Worm (Caenorhabditis elegans) whole organism, L4 larva: ENCODE results near the gene wago-4.

ENCODE experiments used
- D1046.2 ChIP-seq: fragments of 200-800 bp; sonication (Bioruptor generic); IDR thresholded peaks from 2 replicates; pipeline ENCODE4 v1.3.6; 2022; ENCODE audit warnings: missing genetic modification characterization, missing compliant biosample characterization
- Y105C5A.15 ChIP-seq: fragments of 200-800 bp; sonication (Bioruptor generic); IDR thresholded peaks from 2 replicates; pipeline ENCODE4 v1.3.6; 2022; ENCODE audit warnings: missing genetic modification characterization, missing compliant biosample characterization
- Y48G9A.11 ChIP-seq: fragments of 200-800 bp; sonication (Bioruptor generic); IDR thresholded peaks from 2 replicates; pipeline ENCODE4 v1.3.6; 2022; ENCODE audit warnings: missing genetic modification reagents, missing genetic modification characterization, missing compliant biosample characterization
- ZK337.2 ChIP-seq: fragments of 200-800 bp; sonication (Bioruptor generic); IDR thresholded peaks from 2 replicates; pipeline ENCODE4 v1.3.6; 2022; ENCODE audit warnings: missing genetic modification reagents, missing genetic modification characterization, missing compliant biosample characterization
- ZK546.5 ChIP-seq, 2 experiments: sonication (generic microtip); optimal IDR thresholded peaks; 2 replicates each; lab custom pipeline; 2017; ENCODE audit warnings: missing biosample characterization in 2 of 2, missing genetic modification characterization in 2 of 2
- aha-1 ChIP-seq: fragments of 150-350 bp; peaks from one replicate; lab custom pipeline; 2014; ENCODE audit warnings: missing biosample characterization, missing genetic modification characterization
- ama-1 ChIP-seq: fragments of 150-350 bp; optimal IDR thresholded peaks from 2 replicates; lab custom pipeline; 2014; ENCODE audit warnings: inconsistent platforms, mixed read lengths
- attf-4 ChIP-seq: sonication (generic microtip); optimal IDR thresholded peaks from 3 replicates; lab custom pipeline; 2017; ENCODE audit warnings: missing biosample characterization, missing genetic modification characterization
- ceh-20 ChIP-seq: fragments of 200-800 bp; sonication (Bioruptor generic); IDR thresholded peaks from 2 replicates; pipeline ENCODE4 v1.3.6; 2022; ENCODE audit warnings: missing genetic modification reagents, missing genetic modification characterization, missing compliant biosample characterization
- ceh-32 ChIP-seq: sonication (generic microtip); optimal IDR thresholded peaks from 2 replicates; lab custom pipeline; 2016; ENCODE audit warnings: mild to moderate bottlenecking, missing genetic modification characterization, missing compliant biosample characterization; ENCODE audit not compliant: poor library complexity
- ceh-82 ChIP-seq: sonication (generic microtip); optimal IDR thresholded peaks from 2 replicates; lab custom pipeline; 2017; ENCODE audit warnings: missing biosample characterization, missing genetic modification characterization
- ces-1 ChIP-seq: fragments of 150-350 bp; sonication (generic microtip); optimal IDR thresholded peaks from 4 replicates; lab custom pipeline; 2014; ENCODE audit warnings: missing biosample characterization, missing genetic modification reagents, missing genetic modification characterization
- daf-12 ChIP-seq: fragments of 150-350 bp; optimal IDR thresholded peaks from 2 replicates; lab custom pipeline; 2014; ENCODE audit warnings: missing biosample characterization, missing genetic modification reagents, missing genetic modification characterization
- daf-19 ChIP-seq: fragments of 200-800 bp; sonication (Bioruptor generic); conservative IDR thresholded peaks from 2 replicates; pipeline ENCODE4 v1.3.6; 2022; ENCODE audit warnings: missing genetic modification characterization, missing compliant biosample characterization
- dmd-6 ChIP-seq: fragments of 200-800 bp; sonication (Bioruptor generic); IDR thresholded peaks from 2 replicates; pipeline ENCODE4 v1.3.6; 2022; ENCODE audit warnings: missing genetic modification reagents, missing genetic modification characterization, missing compliant biosample characterization
- dmd-8 ChIP-seq: fragments of 200-800 bp; sonication (Bioruptor generic); IDR thresholded peaks from 2 replicates; pipeline ENCODE4 v1.3.6; 2022; ENCODE audit warnings: missing genetic modification characterization, missing compliant biosample characterization
- dmd-9 ChIP-seq: fragments of 200-800 bp; sonication (Bioruptor generic); IDR thresholded peaks from 2 replicates; pipeline ENCODE4 v1.3.6; 2022; ENCODE audit warnings: missing genetic modification reagents, missing genetic modification characterization, missing compliant biosample characterization
- duxl-1 ChIP-seq: sonication (generic microtip); optimal IDR thresholded peaks from 2 replicates; lab custom pipeline; 2016; ENCODE audit warnings: mild to moderate bottlenecking, missing genetic modification characterization, moderate library complexity, missing compliant biosample characterization; ENCODE audit not compliant: poor library complexity
- fos-1 ChIP-seq: fragments of 150-350 bp; optimal IDR thresholded peaks from 2 replicates; lab custom pipeline; 2014; ENCODE audit warnings: missing biosample characterization, missing genetic modification characterization
- gei-8 ChIP-seq: fragments of 200-800 bp; sonication (Bioruptor generic); optimal IDR thresholded peaks from 2 replicates; lab custom pipeline; 2018; ENCODE audit warnings: mild to moderate bottlenecking, missing genetic modification characterization, missing compliant biosample characterization
- hlh-11 ChIP-seq: fragments of 200-800 bp; sonication (Bioruptor generic); optimal IDR thresholded peaks from 2 replicates; lab custom pipeline; 2018; ENCODE audit warnings: mild to moderate bottlenecking, missing genetic modification characterization, missing compliant biosample characterization
- lim-7 ChIP-seq: fragments of 200-800 bp; sonication (Bioruptor generic); IDR thresholded peaks from 2 replicates; pipeline ENCODE4 v1.3.6; 2022; ENCODE audit warnings: missing genetic modification characterization, missing compliant biosample characterization
- lin-1 ChIP-seq: fragments of 200-800 bp; sonication (Bioruptor generic); IDR thresholded peaks from 2 replicates; pipeline ENCODE4 v1.3.6; 2022; ENCODE audit warnings: missing genetic modification reagents, missing genetic modification characterization, missing compliant biosample characterization
- lin-13 ChIP-seq: fragments of 150-350 bp; optimal IDR thresholded peaks from 2 replicates; lab custom pipeline; 2014; ENCODE audit warnings: missing biosample characterization, missing genetic modification reagents, missing genetic modification characterization
- lin-29 ChIP-seq: fragments of 200-800 bp; sonication (Bioruptor generic); IDR thresholded peaks from 2 replicates; pipeline ENCODE4 v1.3.6; 2022; ENCODE audit warnings: missing genetic modification reagents, missing genetic modification characterization, missing compliant biosample characterization
- lir-3 ChIP-seq: sonication (generic microtip); optimal IDR thresholded peaks from 2 replicates; lab custom pipeline; 2016; ENCODE audit warnings: mild to moderate bottlenecking, missing genetic modification characterization, missing compliant biosample characterization
- lsy-2 ChIP-seq, 2 experiments: fragments of 150-350 bp in 1 of 2; sonication (generic microtip) in 1 of 2; optimal IDR thresholded peaks; 2 replicates each; lab custom pipeline; 2014 to 2017; ENCODE audit warnings: missing biosample characterization in 2 of 2, missing genetic modification characterization in 2 of 2
- madf-5 ChIP-seq, 2 experiments: fragments of 200-800 bp; sonication (Bioruptor generic); IDR thresholded peaks; 2 replicates each; pipeline ENCODE4 v1.3.6; 2022; ENCODE audit warnings: missing compliant biosample characterization in 2 of 2, missing genetic modification characterization in 2 of 2
- mxl-3 ChIP-seq: fragments of 200-800 bp; sonication (Bioruptor generic); optimal IDR thresholded peaks from 2 replicates; lab custom pipeline; 2018; ENCODE audit warnings: mild to moderate bottlenecking, missing genetic modification characterization, missing compliant biosample characterization
- nhr-10 ChIP-seq: fragments of 150-350 bp; optimal IDR thresholded peaks from 2 replicates; lab custom pipeline; 2014; ENCODE audit warnings: missing biosample characterization, missing genetic modification characterization
- nhr-11 ChIP-seq: fragments of 150-350 bp; optimal IDR thresholded peaks from 2 replicates; lab custom pipeline; 2014; ENCODE audit warnings: missing biosample characterization, missing genetic modification characterization
- nhr-28 ChIP-seq: fragments of 150-350 bp; optimal IDR thresholded peaks from 2 replicates; lab custom pipeline; 2014; ENCODE audit warnings: missing biosample characterization, missing genetic modification characterization
- nhr-42 ChIP-seq: fragments of 200-800 bp; sonication (Bioruptor generic); IDR thresholded peaks from 2 replicates; pipeline ENCODE4 v1.3.6; 2022; ENCODE audit warnings: missing genetic modification characterization, missing compliant biosample characterization
- pha-4 ChIP-seq, 2 experiments: fragments of 150-350 bp in 1 of 2; fragments of 200-800 bp in 1 of 2; sonication (Bioruptor generic) in 1 of 2; IDR thresholded peaks in 1 of 2; optimal IDR thresholded peaks in 1 of 2; 2 replicates each; pipeline versions ENCODE4 v1.3.6 to Lab custom; 2014 to 2022; ENCODE audit warnings: missing genetic modification characterization in 2 of 2, missing genetic modification reagents in 2 of 2, missing biosample characterization in 1 of 2, missing compliant biosample characterization in 1 of 2
- php-3 ChIP-seq: fragments of 200-800 bp; sonication (Bioruptor generic); IDR thresholded peaks from 2 replicates; pipeline ENCODE4 v1.3.6; 2022; ENCODE audit warnings: missing genetic modification reagents, missing genetic modification characterization, missing compliant biosample characterization
- pqm-1 ChIP-seq: sonication (generic microtip); optimal IDR thresholded peaks from 2 replicates; lab custom pipeline; 2017; ENCODE audit warnings: missing biosample characterization, missing genetic modification characterization
- snpc-4 ChIP-seq: fragments of 150-350 bp; optimal IDR thresholded peaks from 2 replicates; lab custom pipeline; 2014; ENCODE audit warnings: missing biosample characterization, missing genetic modification characterization
- spr-1 ChIP-seq: sonication (generic microtip); optimal IDR thresholded peaks from 2 replicates; lab custom pipeline; 2016; ENCODE audit warnings: mild to moderate bottlenecking, missing genetic modification characterization, missing compliant biosample characterization
- spr-3 ChIP-seq: fragments of 200-800 bp; sonication (Bioruptor generic); optimal IDR thresholded peaks from 2 replicates; lab custom pipeline; 2018; ENCODE audit warnings: mild to moderate bottlenecking, missing genetic modification characterization, missing compliant biosample characterization
- tag-97 ChIP-seq: fragments of 200-800 bp; sonication (Bioruptor generic); IDR thresholded peaks from 2 replicates; pipeline ENCODE4 v1.3.6; 2022; ENCODE audit warnings: missing genetic modification characterization, missing compliant biosample characterization
- tra-1 ChIP-seq: fragments of 200-800 bp; sonication (Bioruptor generic); IDR thresholded peaks from 2 replicates; pipeline ENCODE4 v1.3.6; 2022; ENCODE audit warnings: missing genetic modification reagents, missing genetic modification characterization, missing compliant biosample characterization
- unc-130 ChIP-seq: sonication (generic microtip); optimal IDR thresholded peaks from 2 replicates; lab custom pipeline; 2016; ENCODE audit warnings: missing genetic modification reagents, missing genetic modification characterization, missing compliant biosample characterization
- unc-62 ChIP-seq, 3 experiments: fragments of 150-350 bp in 1 of 3; sonication (generic microtip); optimal IDR thresholded peaks in 2 of 3; peaks in 1 of 3; 1 replicate in 1 of 3; 2 replicates in 2 of 3; lab custom pipeline; 2014 to 2017; ENCODE audit warnings: missing biosample characterization in 3 of 3, missing genetic modification characterization in 3 of 3, missing genetic modification reagents in 3 of 3, missing genotype in 1 of 3
- zfp-2 ChIP-seq: sonication (generic microtip); optimal IDR thresholded peaks from 2 replicates; lab custom pipeline; 2016; ENCODE audit warnings: mild to moderate bottlenecking, missing genetic modification characterization, missing compliant biosample characterization
- zfp-3 ChIP-seq: fragments of 200-800 bp; sonication (Bioruptor generic); conservative IDR thresholded peaks from 2 replicates; pipeline ENCODE4 v1.3.6; 2022; ENCODE audit warnings: missing genetic modification reagents, missing genetic modification characterization, missing compliant biosample characterization
- zip-2 ChIP-seq: fragments of 150-350 bp; optimal IDR thresholded peaks from 2 replicates; lab custom pipeline; 2014; ENCODE audit warnings: missing biosample characterization, missing genetic modification characterization

Gene wago-4

DNA sequence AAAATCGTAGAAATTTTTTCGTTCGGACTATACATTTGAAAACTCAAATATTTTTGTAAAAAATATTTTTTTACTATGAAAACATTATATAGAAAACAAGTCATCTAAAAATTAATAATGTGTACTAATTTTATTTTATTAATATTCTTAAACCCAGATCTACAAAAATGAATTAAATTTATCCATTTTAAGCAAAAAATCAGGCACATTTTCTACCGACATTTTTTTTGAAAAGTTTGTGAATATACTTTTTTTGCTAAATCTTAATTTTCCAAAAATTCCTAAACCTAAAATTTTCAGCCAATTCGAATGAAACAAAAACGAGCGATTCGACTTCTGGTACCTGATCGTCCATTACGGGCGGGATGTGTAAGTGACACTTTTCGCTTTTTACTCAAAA, 20.4 kb downstream of the wago-4 start, which contains the start of gene arrd-10:
arrd-10 (plus strand) TSS at position 301 of the 400 bp plus-strand sequence.
- TF ChIP-seq lir-3 (no peak), lin-1 (GFP tag; lab: Robert Waterston, UW) (no peak), dmd-8 (GFP tag; lab: Robert Waterston, UW) (no peak), zfp-3 (GFP tag; lab: Robert Waterston, UW) (no peak), zfp-2 (no peak), ceh-32 (tag; lab: Kevin White, UChicago) (no peak), lim-7 (GFP tag; lab: Robert Waterston, UW) (no peak), duxl-1 (tag; lab: Kevin White, UChicago) (no peak), daf-12 (no peak), snpc-4 (tag; lab: Kevin White, UChicago) (no peak)

ce11 chrII:12942496-12942895, 23.1 kb downstream of the wago-4 start:
- TF ChIP-seq ama-1 (lab: Kevin White, UChicago) (no peak), madf-5 (GFP tag; IDR thresholded peaks at IDR 0.05; lab: Robert Waterston, UW) (no peak), nhr-28 (tag; lab: Kevin White, UChicago) (peak; percentile 22)

DNA sequence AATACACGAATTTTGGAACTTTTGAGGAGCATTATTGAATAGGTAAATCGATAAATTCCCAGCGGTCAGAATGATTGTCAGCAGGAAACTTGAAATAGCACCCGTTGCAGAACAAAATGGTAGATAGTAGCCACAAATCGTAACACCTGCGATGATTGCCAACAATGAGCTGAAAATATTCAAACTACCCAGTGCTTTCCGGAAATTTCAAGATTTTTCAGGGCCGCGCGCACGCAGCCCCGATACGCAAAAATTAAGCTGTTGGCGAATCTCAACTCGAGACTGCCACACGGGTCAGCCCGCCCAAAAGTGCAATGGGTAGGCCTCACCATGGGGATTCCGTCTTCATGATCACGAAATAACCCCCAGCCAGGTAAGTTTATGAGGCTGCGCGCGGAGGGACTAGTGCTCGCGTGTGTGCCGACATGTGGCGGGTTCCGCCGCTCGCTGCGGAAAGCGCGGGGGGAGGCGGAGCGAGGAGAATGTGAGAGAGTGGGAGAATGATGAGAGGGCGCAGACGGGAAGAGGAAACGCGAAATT, 25.3 kb downstream of the wago-4 start:
- peak; percentile 60 for TF ChIP-seq nhr-11 (tag; lab: Kevin White, UChicago)
- TF ChIP-seq spr-1, result peak; percentile 94
- TF ChIP-seq lin-29 (GFP tag; lab: Robert Waterston, UW), result peak; percentile 68; the same call in 1 of the 2 replicates
- TF ChIP-seq aha-1 (tag; lab: Kevin White, UChicago), result peak; percentile 100
- peak; percentile 73 for TF ChIP-seq ceh-20
- peak; percentile 97 for TF ChIP-seq snpc-4 (tag; lab: Kevin White, UChicago)
- TF ChIP-seq tag-97 (GFP tag; lab: Robert Waterston, UW), result no peak
- TF ChIP-seq ZK546.5 (tag; optimal IDR thresholded peaks at IDR 0.05; lab: Kevin White, UChicago), result no peak
- TF ChIP-seq ceh-82 (tag; lab: Kevin White, UChicago), result no peak
- peak; percentile 4 for TF ChIP-seq ces-1
- TF ChIP-seq attf-4 (tag; lab: Kevin White, UChicago), result no peak
- peak; percentile 88 for TF ChIP-seq D1046.2 (GFP tag; lab: Robert Waterston, UW)
- TF ChIP-seq pqm-1 (tag; lab: Kevin White, UChicago), result peak; percentile 24
- TF ChIP-seq php-3, result peak; percentile 87
- peak; percentile 76 to 86 for TF ChIP-seq lsy-2 (tag; optimal IDR thresholded peaks at IDR 0.05; lab: Kevin White, UChicago)
- TF ChIP-seq Y48G9A.11 (GFP tag; lab: Robert Waterston, UW), result peak; percentile 90
- peak; percentile 95 for TF ChIP-seq hlh-11 (tag; lab: Kevin White, UChicago)
- peak; percentile 91 for TF ChIP-seq tra-1 (GFP tag; lab: Robert Waterston, UW)
- peak; percentile 90 for TF ChIP-seq mxl-3 (GFP tag; lab: Kevin White, UChicago)
- TF ChIP-seq daf-19 (GFP tag; lab: Robert Waterston, UW), result peak; percentile 96
- TF ChIP-seq fos-1 (tag; lab: Kevin White, UChicago), result peak; percentile 18
- TF ChIP-seq nhr-42 (GFP tag; lab: Robert Waterston, UW), result peak; percentile 94
- peak; percentile 91 for TF ChIP-seq duxl-1 (tag; lab: Kevin White, UChicago)
- peak; percentile 76 for TF ChIP-seq lin-1 (GFP tag; lab: Robert Waterston, UW)
- peak; percentile 90 for TF ChIP-seq gei-8 (GFP tag; lab: Kevin White, UChicago)
- TF ChIP-seq zip-2, result peak; percentile 76
- TF ChIP-seq ZK337.2 (GFP tag; lab: Robert Waterston, UW), result peak; percentile 42
- TF ChIP-seq pha-4 (GFP tag; IDR thresholded peaks at IDR 0.05; lab: Robert Waterston, UW), result peak; percentile 95
- TF ChIP-seq pha-4 (tag; optimal IDR thresholded peaks at IDR 0.05; lab: Kevin White, UChicago), result no peak
- no peak; the same call in 1 of the 2 replicates for TF ChIP-seq Y105C5A.15 (GFP tag; lab: Robert Waterston, UW)
- peak; percentile 90 for TF ChIP-seq unc-130 (GFP tag; lab: Kevin White, UChicago)
- TF ChIP-seq dmd-9 (GFP tag; lab: Robert Waterston, UW), result peak; percentile 89
- TF ChIP-seq lin-13 (GFP tag; lab: Kevin White, UChicago), result peak; percentile 88
- TF ChIP-seq nhr-10 (tag; lab: Kevin White, UChicago), result peak; percentile 77
- TF ChIP-seq nhr-28 (tag; lab: Kevin White, UChicago), result peak; percentile 72
- TF ChIP-seq spr-3 (GFP tag; lab: Kevin White, UChicago), result peak; percentile 95
- peak in 1 of 2 experiments; percentile 94 for TF ChIP-seq unc-62 (GFP tag; optimal IDR thresholded peaks at IDR 0.05 in 1 of 2; lab: Kevin White, UChicago)
- TF ChIP-seq unc-62 (tag; optimal IDR thresholded peaks at IDR 0.05; lab: Kevin White, UChicago), result no peak
- TF ChIP-seq dmd-6 (GFP tag; lab: Robert Waterston, UW), result peak; percentile 90; the same call in 1 of the 2 replicates
